Worm (Caenorhabditis elegans) whole organism, early embryonic: ENCODE data around the gene C45G7.4.

ENCODE experiments used
- B0310.2 ChIP-seq: sonication (generic microtip); optimal IDR thresholded peaks from 2 replicates; lab custom pipeline; 2016; ENCODE audit warnings: mild to moderate bottlenecking, missing genetic modification characterization, missing compliant biosample characterization
- ama-1 ChIP-seq: fragments of 150-350 bp; optimal IDR thresholded peaks from 2 replicates; lab custom pipeline; 2014
- ceh-13 ChIP-seq: fragments of 200-800 bp; sonication (Bioruptor generic); optimal IDR thresholded peaks from 2 replicates; lab custom pipeline; 2018; ENCODE audit warnings: mild to moderate bottlenecking, missing genetic modification characterization, missing compliant biosample characterization
- ceh-36 ChIP-seq: sonication (generic microtip); optimal IDR thresholded peaks from 2 replicates; lab custom pipeline; 2016; ENCODE audit warnings: missing genetic modification characterization, inconsistent platforms, missing compliant biosample characterization
- ets-7 ChIP-seq: sonication (generic microtip); optimal IDR thresholded peaks from 2 replicates; lab custom pipeline; 2016; ENCODE audit warnings: missing genotype, missing genetic modification characterization, missing compliant biosample characterization
- flt-1 ChIP-seq: fragments of 200-800 bp; sonication (Bioruptor generic); IDR thresholded peaks from 2 replicates; pipeline ENCODE4 v1.3.6; 2022; ENCODE audit warnings: missing genetic modification characterization, missing compliant biosample characterization
- hmg-4 ChIP-seq: fragments of 200-800 bp; sonication (Bioruptor generic); optimal IDR thresholded peaks from 2 replicates; lab custom pipeline; 2018; ENCODE audit warnings: mild to moderate bottlenecking, missing genetic modification characterization, missing compliant biosample characterization
- hnd-1 ChIP-seq: sonication (generic microtip); optimal IDR thresholded peaks from 2 replicates; lab custom pipeline; 2016; ENCODE audit warnings: missing genetic modification characterization, missing compliant biosample characterization
- pes-1 ChIP-seq: fragments of 200-800 bp; sonication (Bioruptor generic); IDR thresholded peaks from 2 replicates; pipeline ENCODE4 v1.3.6; 2022; ENCODE audit warnings: missing genetic modification reagents, missing genetic modification characterization, missing compliant biosample characterization
- scrt-1 ChIP-seq: fragments of 200-800 bp; sonication (Bioruptor generic); IDR thresholded peaks from 2 replicates; pipeline ENCODE4 v1.3.6; 2022; ENCODE audit warnings: missing genetic modification characterization, missing compliant biosample characterization
- tbx-11 ChIP-seq: fragments of 200-800 bp; sonication (Bioruptor generic); IDR thresholded peaks from 2 replicates; pipeline ENCODE4 v1.3.6; 2022; ENCODE audit warnings: missing genetic modification characterization, missing compliant biosample characterization
- tbx-37 ChIP-seq: fragments of 200-800 bp; sonication (Bioruptor generic); conservative IDR thresholded peaks from 2 replicates; pipeline ENCODE4 v1.3.6; 2022; ENCODE audit warnings: missing genetic modification reagents, missing genetic modification characterization, missing compliant biosample characterization
- tra-4 ChIP-seq: sonication (generic microtip); optimal IDR thresholded peaks from 2 replicates; lab custom pipeline; 2017; ENCODE audit warnings: missing genetic modification characterization, missing compliant biosample characterization

- no peak for TF ChIP-seq hmg-4 (GFP tag; lab: Kevin White, UChicago)
- TF ChIP-seq flt-1: no peak
- no peak for TF ChIP-seq scrt-1
- TF ChIP-seq ceh-13 (GFP tag; lab: Kevin White, UChicago): no peak
- no peak for TF ChIP-seq ama-1 (lab: Kevin White, UChicago)
- no peak for TF ChIP-seq tbx-11 (GFP tag; lab: Robert Waterston, UW)
- no peak for TF ChIP-seq ceh-36
- TF ChIP-seq B0310.2 (tag; lab: Kevin White, UChicago): no peak
- TF ChIP-seq hnd-1: no peak
- TF ChIP-seq tbx-37 (GFP tag; lab: Robert Waterston, UW): no peak
- TF ChIP-seq pes-1 (GFP tag; lab: Robert Waterston, UW): no peak
- TF ChIP-seq tra-4: no peak
- no peak for TF ChIP-seq ets-7 (tag; lab: Kevin White, UChicago)
Measured at ce11 chrIV:2451655-2452054, 18.9 kb downstream of the C45G7.4 start.
